Fruit fly (Drosophila melanogaster) whole organism: ENCODE results near the gene CG1273.

Source experiments
- CG8478 ChIP-seq: fragments of >200 bp; optimal IDR thresholded peaks from 2 replicates; lab custom pipeline; 2018; ENCODE audit warnings: inconsistent platforms
- psq ChIP-seq: fragments of >200 bp; optimal IDR thresholded peaks from 2 replicates; lab custom pipeline; 2017

- TF ChIP-seq psq (lab: Kevin White, UChicago): no peak
- TF ChIP-seq CG8478 (lab: Kevin White, UChicago): no peak
Measured at dm6 chr3L:4225647-4226470, 37.7 kb upstream of the CG1273 start.
